Worm (Caenorhabditis elegans) whole organism, L4/young adult: ENCODE results near the gene otpl-6.
A peak's percentile ranks its signal among the peaks of the same experiment; 100 is the strongest.
"Not testable (repeated sequence)": the region's sequence is repeated elsewhere in the genome, so short reads cannot be mapped to it uniquely, and the experiment has no call there.

Source experiments
- W03F9.2 ChIP-seq: fragments of 150-350 bp; optimal IDR thresholded peaks from 2 replicates; lab custom pipeline; 2014; ENCODE audit warnings: missing biosample characterization, missing genetic modification characterization
- dao-5 ChIP-seq: sonication (generic microtip); optimal IDR thresholded peaks from 2 replicates; lab custom pipeline; 2016; ENCODE audit warnings: missing genotype, missing genetic modification characterization, moderate library complexity, missing compliant biosample characterization
- him-1 ChIP-seq: sonication (generic microtip); optimal IDR thresholded peaks from 2 replicates; lab custom pipeline; 2016; ENCODE audit warnings: missing genotype, missing genetic modification reagents, missing genetic modification characterization, missing compliant biosample characterization

The otpl-6 gene

DNA sequence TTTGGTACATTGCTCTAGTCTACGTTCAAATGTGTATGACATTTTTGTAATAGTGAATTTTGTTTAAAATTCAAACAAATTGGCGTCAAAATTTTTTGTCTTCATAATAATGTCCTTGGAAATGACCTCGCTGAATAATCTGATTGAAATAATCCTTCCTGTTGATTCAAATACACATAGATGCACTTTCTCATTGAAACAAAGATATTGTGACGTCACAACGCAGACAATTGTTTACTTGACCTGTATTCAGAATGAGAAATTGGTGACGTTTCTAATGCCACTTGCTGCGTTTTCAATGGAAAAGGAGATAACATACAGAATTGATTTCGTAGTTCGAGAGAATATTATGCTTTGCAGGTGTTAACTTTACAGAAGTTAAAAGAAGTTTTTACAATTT, 8.0 kb downstream of the otpl-6 start:
- TF ChIP-seq W03F9.2, result no peak
- no peak for TF ChIP-seq him-1 (tag; lab: Kevin White, UChicago)
- TF ChIP-seq dao-5 (tag; lab: Kevin White, UChicago), result no peak

DNA sequence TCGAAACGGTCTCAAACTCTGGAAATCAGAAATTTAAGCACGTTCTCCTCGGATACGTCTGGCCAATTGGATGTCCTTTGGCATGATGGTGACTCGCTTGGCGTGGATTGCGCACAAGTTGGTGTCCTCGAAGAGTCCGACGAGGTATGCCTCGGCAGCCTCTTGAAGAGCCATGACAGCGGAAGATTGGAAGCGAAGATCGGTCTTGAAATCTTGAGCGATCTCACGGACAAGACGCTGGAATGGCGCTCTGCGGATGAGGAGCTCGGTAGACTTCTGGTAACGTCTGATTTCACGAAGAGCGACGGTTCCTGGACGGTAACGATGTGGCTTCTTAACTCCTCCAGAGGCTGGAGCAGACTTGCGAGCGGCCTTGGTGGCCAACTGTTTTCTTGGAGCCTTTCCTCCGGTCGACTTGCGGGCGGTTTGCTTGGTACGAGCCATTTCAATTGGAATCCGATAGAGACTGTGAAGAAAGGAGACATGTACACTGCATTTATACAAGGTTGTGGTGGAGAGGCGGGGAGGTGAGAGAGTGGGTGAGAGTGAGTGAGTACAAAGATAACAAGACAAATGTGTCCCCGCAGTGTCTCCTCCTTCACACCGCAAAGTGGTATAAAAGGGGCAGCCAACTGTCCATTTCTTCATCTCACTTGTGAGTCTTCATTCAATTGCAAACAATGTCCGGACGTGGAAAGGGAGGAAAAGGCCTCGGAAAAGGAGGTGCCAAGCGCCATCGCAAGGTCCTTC, 8.8 kb downstream of the otpl-6 start, which contains the start of the genes his-6 and his-5:
his-6 (minus strand) TSS at position 444 of the 750 bp plus-strand sequence.
his-5 (plus strand) TSS at position 681 of the 750 bp plus-strand sequence.
- not testable (repeated sequence) for TF ChIP-seq him-1 (tag; lab: Kevin White, UChicago); dao-5 (tag; lab: Kevin White, UChicago); W03F9.2

DNA sequence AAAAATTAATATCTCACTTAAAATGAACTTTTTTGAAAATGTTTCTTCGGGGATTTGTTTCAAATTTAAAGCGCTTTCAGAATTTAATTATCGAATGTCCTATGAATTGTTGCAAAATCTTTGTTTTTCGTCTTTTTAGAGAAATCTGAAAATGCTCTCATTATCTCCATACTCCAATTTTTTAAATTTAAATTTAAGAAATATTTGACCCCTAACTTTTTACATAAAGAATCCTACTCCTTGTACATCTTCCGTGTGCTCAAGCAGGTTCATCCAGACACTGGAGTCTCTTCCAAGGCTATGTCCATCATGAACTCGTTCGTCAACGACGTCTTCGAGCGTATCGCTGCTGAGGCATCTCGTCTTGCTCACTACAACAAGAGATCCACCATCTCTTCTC, 10.3 kb downstream of the otpl-6 start, which contains the start of gene his-39:
his-39 (plus strand) TSS at position 301 of the 400 bp plus-strand sequence.
- no peak for TF ChIP-seq him-1 (tag; lab: Kevin White, UChicago)
- no peak for TF ChIP-seq W03F9.2
- TF ChIP-seq dao-5 (tag; lab: Kevin White, UChicago), result no peak

DNA sequence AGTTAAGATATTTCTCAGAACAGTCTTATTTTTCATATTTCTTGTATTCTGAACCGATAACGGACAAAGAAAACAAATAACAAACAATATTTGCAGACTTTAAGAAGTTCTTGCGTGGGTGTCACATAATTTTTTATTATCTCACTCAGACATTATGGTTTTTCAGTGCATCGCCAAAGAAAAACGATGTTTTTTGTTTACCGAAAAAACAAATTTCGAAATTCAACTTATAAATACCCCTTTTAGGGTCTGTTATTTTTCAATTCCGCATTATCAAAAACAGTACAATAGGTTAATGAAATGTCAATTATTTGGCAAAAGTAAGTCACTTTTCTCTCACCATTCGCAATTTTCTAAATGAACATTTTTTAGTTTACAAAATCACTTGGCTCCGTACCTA, 11.2 kb downstream of the otpl-6 start, which contains the start of gene otpl-4:
otpl-4 (plus strand) TSS at position 301 of the 400 bp plus-strand sequence.
- TF ChIP-seq dao-5 (tag; lab: Kevin White, UChicago) (no peak), him-1 (tag; lab: Kevin White, UChicago) (no peak), W03F9.2 (no peak)

DNA sequence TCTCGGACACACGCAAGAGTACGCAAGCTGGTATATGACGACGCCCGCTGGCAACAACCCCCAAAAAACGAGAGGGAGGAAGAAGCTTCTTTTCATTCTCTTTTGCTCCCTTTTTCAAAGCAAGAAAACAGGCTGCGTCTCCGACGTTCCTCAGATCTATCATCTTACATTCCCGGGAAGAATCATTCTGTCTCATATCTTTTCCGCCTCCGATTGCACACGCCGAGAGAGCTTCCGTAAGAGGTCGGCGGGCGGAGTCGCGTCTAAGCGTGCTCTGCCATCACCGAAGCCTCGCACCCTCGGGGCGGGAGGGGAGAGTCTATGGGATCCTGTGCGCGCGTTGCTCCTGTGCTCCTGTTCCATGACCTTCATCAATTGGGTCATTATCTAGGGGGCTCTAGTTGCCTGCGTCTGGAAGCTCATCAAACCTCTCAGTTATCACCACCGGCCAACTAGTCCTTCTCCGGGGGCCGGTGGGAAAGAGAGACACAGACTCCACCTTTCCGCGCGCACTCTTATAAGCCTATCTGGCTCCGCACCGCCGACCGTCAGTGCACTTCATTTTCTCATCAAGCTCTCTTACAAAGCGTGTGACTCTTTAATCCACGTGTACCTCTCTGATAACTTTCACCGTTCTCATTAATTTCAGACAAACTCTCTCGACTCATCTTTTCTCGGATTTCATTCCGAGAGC, 19.8 kb downstream of the otpl-6 start, which contains the start of the genes slc-17.8 and asns-1:
slc-17.8 (minus strand) TSS at position 51 of the 694 bp plus-strand sequence.
asns-1 (plus strand) TSS at position 644 of the 694 bp plus-strand sequence.
- TF ChIP-seq W03F9.2, result no peak
- no peak for TF ChIP-seq dao-5 (tag; lab: Kevin White, UChicago)
- no peak for TF ChIP-seq him-1 (tag; lab: Kevin White, UChicago)

DNA sequence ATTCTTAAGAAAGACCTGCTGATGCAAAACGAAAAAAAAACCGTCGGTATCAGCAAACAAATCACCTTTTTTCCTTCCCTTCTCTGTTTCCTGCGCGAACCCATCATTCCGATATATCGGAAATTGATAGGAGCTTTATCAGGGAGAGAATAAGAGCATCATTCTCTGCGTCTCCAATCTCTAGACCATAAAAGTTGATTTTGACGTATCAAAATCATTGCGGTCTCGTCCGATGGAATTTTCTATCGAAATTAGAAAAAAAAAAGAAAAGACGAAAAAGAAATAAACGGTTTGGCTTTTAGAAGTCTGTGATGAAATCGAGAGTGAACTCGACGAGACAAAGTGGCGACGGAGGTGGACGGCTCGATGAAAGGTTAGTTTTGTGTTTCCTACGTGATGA, 23.1 kb downstream of the otpl-6 start, which contains the start of gene stdh-4:
stdh-4 (plus strand) TSS at position 301 of the 400 bp plus-strand sequence.
- no peak for TF ChIP-seq him-1 (tag; lab: Kevin White, UChicago)
- no peak for TF ChIP-seq W03F9.2
- no peak for TF ChIP-seq dao-5 (tag; lab: Kevin White, UChicago)

DNA sequence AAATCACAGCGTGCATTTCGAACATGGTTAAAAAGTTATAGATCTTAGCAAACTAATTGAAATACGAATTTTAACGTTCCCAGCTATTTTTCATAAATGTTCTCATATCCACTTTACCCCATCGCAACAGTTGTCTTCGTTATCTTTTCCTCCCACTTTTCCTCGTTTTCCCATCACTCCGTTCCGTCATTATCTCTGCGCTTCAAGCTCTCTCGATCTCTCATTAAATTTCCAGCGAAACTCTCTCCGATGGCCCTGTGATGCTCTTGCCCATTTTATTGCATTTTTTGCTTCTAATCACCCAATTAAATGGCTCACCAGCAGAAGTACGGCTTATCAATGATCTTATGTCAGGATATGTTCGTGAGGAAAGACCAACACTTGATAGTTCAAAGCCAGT, 26.6 kb downstream of the otpl-6 start, which contains the start of gene acr-15:
acr-15 (plus strand) TSS at position 236 of the 400 bp plus-strand sequence.
- no peak for TF ChIP-seq W03F9.2
- no peak for TF ChIP-seq him-1 (tag; lab: Kevin White, UChicago)
- TF ChIP-seq dao-5 (tag; lab: Kevin White, UChicago), result no peak

DNA sequence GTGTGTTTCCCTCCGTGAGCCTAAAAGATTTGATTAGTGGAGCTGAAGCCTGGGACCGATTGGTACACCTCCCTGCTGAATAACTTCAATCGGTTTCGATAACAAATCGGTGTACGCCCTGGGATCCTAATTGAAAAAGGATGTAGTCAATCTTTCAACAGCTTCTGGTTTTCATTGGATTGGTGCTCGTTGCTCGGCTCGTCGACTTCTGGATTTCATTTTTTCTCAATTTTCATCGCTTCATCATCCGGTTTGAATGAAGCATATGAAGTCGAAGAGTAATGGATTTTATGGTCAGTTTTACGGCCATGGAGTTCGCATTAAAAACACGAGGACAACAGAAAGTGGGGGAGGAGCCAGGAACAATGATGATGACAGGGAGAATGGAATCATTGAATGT, 30.1 kb downstream of the otpl-6 start:
- TF ChIP-seq him-1 (tag; lab: Kevin White, UChicago), result no peak
- TF ChIP-seq dao-5 (tag; lab: Kevin White, UChicago), result no peak
- TF ChIP-seq W03F9.2, result no peak

DNA sequence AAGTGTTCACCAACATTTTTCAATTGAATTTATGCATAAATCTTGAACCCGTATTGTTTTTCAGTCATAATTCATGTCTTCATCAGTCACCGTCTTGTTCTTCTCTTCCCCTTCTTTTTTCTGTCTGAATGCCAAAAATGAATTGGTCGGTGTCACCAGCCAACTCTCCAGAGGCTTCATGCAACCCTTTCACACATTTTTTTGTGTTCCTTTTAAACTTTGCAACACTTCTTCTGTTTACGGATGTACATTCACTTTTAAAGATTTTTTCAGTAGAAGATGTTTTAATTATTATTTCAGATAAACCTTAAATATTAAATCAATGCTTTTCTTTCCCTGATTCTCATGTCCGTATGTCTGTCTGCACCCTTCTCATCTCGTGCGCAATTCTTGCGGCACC, 35.0 kb downstream of the otpl-6 start, which contains the start of gene acr-16:
acr-16 (plus strand) TSS at position 301 of the 400 bp plus-strand sequence.
- TF ChIP-seq him-1 (tag; lab: Kevin White, UChicago) (no peak), W03F9.2 (no peak), dao-5 (tag; lab: Kevin White, UChicago) (no peak)

DNA sequence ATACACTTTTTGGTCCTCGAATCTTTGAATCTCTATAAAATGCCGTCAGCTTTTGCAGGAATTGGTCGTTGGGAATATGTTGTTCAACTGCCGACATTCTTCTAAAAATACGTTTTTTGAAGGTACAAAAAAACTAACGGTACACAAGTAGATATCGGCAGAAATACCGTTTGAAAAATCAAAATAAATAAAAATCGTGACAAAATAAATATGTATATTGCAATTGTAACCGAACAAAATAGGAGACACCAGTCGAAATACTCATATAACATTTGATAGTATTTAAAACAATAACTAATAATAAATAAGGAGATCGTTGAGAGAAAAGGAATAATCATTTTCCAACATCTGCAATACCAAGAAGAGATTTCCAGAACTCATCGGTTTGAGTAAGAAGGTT, 39.2 kb downstream of the otpl-6 start, which contains the start of gene F25G6.8:
F25G6.8 (minus strand) TSS at position 101 of the 400 bp plus-strand sequence.
- no peak for TF ChIP-seq him-1 (tag; lab: Kevin White, UChicago)
- TF ChIP-seq W03F9.2, result no peak
- no peak for TF ChIP-seq dao-5 (tag; lab: Kevin White, UChicago)

DNA sequence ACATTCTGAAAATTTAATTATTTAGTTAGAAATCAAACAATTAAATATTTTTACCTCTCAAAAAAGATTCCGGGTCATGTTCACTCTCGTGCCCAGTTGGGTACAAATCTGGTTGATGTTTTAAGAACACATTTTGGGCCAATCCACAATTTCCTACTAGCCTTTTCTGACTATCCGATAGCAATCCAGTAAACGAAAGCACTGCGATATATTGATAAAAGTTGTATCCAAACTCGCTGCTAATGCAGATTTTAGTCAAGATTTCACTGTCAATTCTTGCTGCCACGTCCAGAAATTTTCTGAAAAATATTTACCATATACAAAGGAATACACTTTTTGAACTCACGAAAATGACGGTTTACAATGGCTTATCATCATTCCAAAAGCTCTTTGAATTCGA, 43.3 kb downstream of the otpl-6 start:
- TF ChIP-seq W03F9.2 (no peak), dao-5 (tag; lab: Kevin White, UChicago) (no peak), him-1 (tag; lab: Kevin White, UChicago) (no peak)

DNA sequence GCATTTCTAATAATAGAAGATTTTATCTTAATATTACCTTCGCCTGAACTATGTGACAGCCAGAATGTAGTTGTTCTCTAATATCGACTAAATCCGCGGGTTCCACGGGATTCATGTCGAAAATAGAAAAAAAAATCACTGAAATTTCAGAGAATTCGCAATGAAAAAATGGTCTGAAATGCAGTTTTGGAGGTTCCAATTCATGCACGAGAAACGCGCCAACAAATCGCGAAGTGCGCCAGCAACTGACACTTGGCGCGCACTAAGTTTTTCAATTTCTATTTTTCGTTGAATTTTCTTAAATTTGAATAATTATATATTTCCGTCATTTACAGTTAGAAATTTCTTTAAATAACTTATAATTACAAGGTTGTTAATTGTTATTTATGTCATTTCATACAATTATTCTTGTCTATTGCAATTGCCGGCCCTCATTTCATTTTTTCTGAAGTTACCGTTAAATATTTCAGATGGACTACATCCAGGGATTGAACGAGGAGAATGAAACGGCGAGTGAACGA, 44.0 kb downstream of the otpl-6 start, which contains the start of the genes F25G6.9 and symk-1:
F25G6.9 (minus strand) TSS at position 160 of the 521 bp plus-strand sequence.
symk-1 (plus strand) TSS at position 471 of the 521 bp plus-strand sequence.
- TF ChIP-seq W03F9.2, result peak; percentile 70
- no peak for TF ChIP-seq him-1 (tag; lab: Kevin White, UChicago)

DNA sequence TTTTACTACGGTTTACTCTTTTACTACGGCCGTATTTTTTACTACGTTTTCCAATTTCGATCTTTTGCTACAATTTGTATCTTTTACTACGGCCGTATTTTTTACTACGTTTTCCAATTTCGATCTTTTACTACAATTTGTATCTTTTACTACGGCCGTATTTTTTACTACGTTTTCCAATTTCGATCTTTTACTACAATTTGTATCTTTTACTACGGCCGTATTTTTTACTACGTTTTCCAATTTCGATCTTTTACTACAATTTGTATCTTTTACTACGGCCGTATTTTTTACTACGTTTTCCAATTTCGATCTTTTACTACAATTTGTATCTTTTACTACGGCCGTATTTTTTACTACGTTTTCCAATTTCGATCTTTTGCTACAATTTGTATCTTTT, 48.9 kb downstream of the otpl-6 start, which contains the start of gene F25G6.1:
F25G6.1 (plus strand) TSS at position 301 of the 400 bp plus-strand sequence.
- not testable (repeated sequence) for TF ChIP-seq W03F9.2; him-1 (tag; lab: Kevin White, UChicago); dao-5 (tag; lab: Kevin White, UChicago)
